Worm (Caenorhabditis elegans): ENCODE results near the gene srw-97.

Gene srw-97

DNA sequence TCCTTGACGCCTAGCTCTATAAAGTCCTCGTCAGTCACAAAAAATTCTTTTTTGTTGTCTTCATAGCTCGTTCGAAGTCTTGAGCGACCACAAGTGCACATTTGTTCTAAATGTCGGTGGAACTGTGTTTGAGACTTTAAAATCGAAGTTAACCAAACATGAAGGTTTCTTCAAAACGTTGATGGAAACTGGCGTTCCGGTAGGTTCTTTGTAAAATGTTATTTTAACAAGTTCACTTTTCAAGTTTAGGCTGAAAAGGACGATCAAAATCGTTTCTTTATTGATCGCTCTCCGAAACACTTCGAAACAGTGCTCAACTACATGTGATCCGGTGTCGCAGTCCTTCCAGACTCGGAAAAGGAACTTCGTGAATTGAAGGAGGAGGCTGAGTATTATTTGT, 44.2 kb downstream of the srw-97 start, which contains the start of gene fbxa-160:
fbxa-160 (minus strand) TSS at position 101 of the 400 bp plus-strand sequence.
- TF ChIP-seq skn-1 (tag; optimal IDR thresholded peaks at IDR 0.05) (no peak), fkh-10 (GFP tag; optimal IDR thresholded peaks at IDR 0.05) (no peak), mml-1 (tag; optimal IDR thresholded peaks at IDR 0.05) (no peak), ceh-28 (tag; optimal IDR thresholded peaks at IDR 0.05) (no peak), ceh-82 (tag; optimal IDR thresholded peaks at IDR 0.05) (no peak), nhr-25 (tag; optimal IDR thresholded peaks at IDR 0.05) (no peak), ztf-11 (tag; optimal IDR thresholded peaks at IDR 0.05) (no peak), nhr-77 (tag; optimal IDR thresholded peaks at IDR 0.05) (no peak), egl-5 (tag; optimal IDR thresholded peaks at IDR 0.05) (no peak), ama-1 (optimal IDR thresholded peaks at IDR 0.05) (no peak), hmg-11 (tag; optimal IDR thresholded peaks at IDR 0.05) (no peak), nfya-1 (tag; optimal IDR thresholded peaks at IDR 0.05; ENCODE audit: insufficient read depth) (no peak), tbx-2 (tag; optimal IDR thresholded peaks at IDR 0.05) (no peak), nhr-23 (tag; optimal IDR thresholded peaks at IDR 0.05) (no peak), elt-1 (tag; optimal IDR thresholded peaks at IDR 0.05) (no peak), elt-2 (tag; optimal IDR thresholded peaks at IDR 0.05) (no peak), fos-1 (tag; optimal IDR thresholded peaks at IDR 0.05) (no peak), ztf-4 (tag; optimal IDR thresholded peaks at IDR 0.05) (no peak), unc-39 (tag; optimal IDR thresholded peaks at IDR 0.05) (no peak), daf-12 (tag; optimal IDR thresholded peaks at IDR 0.05) (no peak)

DNA sequence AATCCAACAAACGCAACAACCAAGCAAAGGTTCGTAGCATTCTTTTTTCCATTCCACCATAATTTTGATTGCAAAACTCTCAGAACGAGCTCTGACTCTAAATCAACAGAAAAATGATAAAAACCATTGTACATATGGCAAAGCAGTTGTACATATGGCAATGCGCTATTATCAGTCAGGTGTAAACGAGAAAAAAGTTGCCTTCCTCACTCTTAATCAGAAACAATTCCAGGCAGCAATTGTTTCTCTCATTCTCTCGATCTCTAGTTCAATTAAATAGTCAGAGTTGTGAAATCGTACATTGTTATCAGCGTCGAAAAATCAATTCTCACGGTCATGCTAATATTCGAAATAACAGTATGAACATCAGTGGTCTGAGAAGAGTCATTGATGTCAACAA, 47.0 kb downstream of the srw-97 start:
- no peak for TF ChIP-seq ceh-28 (tag; optimal IDR thresholded peaks at IDR 0.05)
- no peak for TF ChIP-seq unc-62 (GFP tag; optimal IDR thresholded peaks at IDR 0.05)
- no peak for TF ChIP-seq nhr-43 (tag; optimal IDR thresholded peaks at IDR 0.05; ENCODE audit: poor library complexity, severe bottlenecking)
- no peak for TF ChIP-seq fkh-2 (tag; optimal IDR thresholded peaks at IDR 0.05)
- peak; percentile 65 for TF ChIP-seq pha-4 (tag; optimal IDR thresholded peaks at IDR 0.05)
- no peak for TF ChIP-seq ama-1 (optimal IDR thresholded peaks at IDR 0.05)
- TF ChIP-seq egl-27 (tag; optimal IDR thresholded peaks at IDR 0.05): no peak
- no peak for TF ChIP-seq elt-3 (tag; optimal IDR thresholded peaks at IDR 0.05)
- peak; percentile 67 for TF ChIP-seq jun-1 (tag; optimal IDR thresholded peaks at IDR 0.05)
- TF ChIP-seq nfya-1 (tag; optimal IDR thresholded peaks at IDR 0.05; ENCODE audit: insufficient read depth): no peak
- no peak for TF ChIP-seq nhr-76 (tag; optimal IDR thresholded peaks at IDR 0.05)
- no peak for TF ChIP-seq elt-1 (tag; optimal IDR thresholded peaks at IDR 0.05)
- no peak for TF ChIP-seq lsy-12 (tag; optimal IDR thresholded peaks at IDR 0.05)
- TF ChIP-seq R02D3.7 (tag; optimal IDR thresholded peaks at IDR 0.05): no peak
- TF ChIP-seq nhr-28 (tag; optimal IDR thresholded peaks at IDR 0.05): no peak
- no peak for TF ChIP-seq tbx-2 (tag; optimal IDR thresholded peaks at IDR 0.05)
- no peak for TF ChIP-seq sea-2 (GFP tag; optimal IDR thresholded peaks at IDR 0.05)
- no peak for TF ChIP-seq mml-1 (tag; optimal IDR thresholded peaks at IDR 0.05)
- no peak for TF ChIP-seq ceh-9 (tag; optimal IDR thresholded peaks at IDR 0.05)
- TF ChIP-seq ceh-82 (tag; optimal IDR thresholded peaks at IDR 0.05): no peak
- TF ChIP-seq snpc-4 (tag; optimal IDR thresholded peaks at IDR 0.05): no peak
- no peak for TF ChIP-seq nhr-77 (tag; optimal IDR thresholded peaks at IDR 0.05)
- TF ChIP-seq fkh-10 (GFP tag; optimal IDR thresholded peaks at IDR 0.05): no peak
- no peak for TF ChIP-seq mdl-1 (tag; optimal IDR thresholded peaks at IDR 0.05)
- TF ChIP-seq ceh-16 (tag; optimal IDR thresholded peaks at IDR 0.05): no peak
- no peak for TF ChIP-seq nhr-12 (tag; optimal IDR thresholded peaks at IDR 0.05)
- peak; percentile 84 for TF ChIP-seq pqm-1 (tag; optimal IDR thresholded peaks at IDR 0.05)
- TF ChIP-seq daf-12 (tag; optimal IDR thresholded peaks at IDR 0.05): no peak
- TF ChIP-seq aly-2 (tag; optimal IDR thresholded peaks at IDR 0.05): no peak
- peak; percentile 93 for TF ChIP-seq elt-2 (tag; optimal IDR thresholded peaks at IDR 0.05)
- TF ChIP-seq zag-1 (tag; optimal IDR thresholded peaks at IDR 0.05): no peak

- TF ChIP-seq ama-1 (optimal IDR thresholded peaks at IDR 0.05) (no peak), ceh-82 (tag; optimal IDR thresholded peaks at IDR 0.05) (no peak), nhr-11 (tag; optimal IDR thresholded peaks at IDR 0.05) (no peak), hmg-11 (tag; optimal IDR thresholded peaks at IDR 0.05) (no peak), nhr-12 (tag; optimal IDR thresholded peaks at IDR 0.05) (no peak), zag-1 (tag; optimal IDR thresholded peaks at IDR 0.05) (no peak), ceh-16 (tag; optimal IDR thresholded peaks at IDR 0.05) (no peak), pha-4 (tag; optimal IDR thresholded peaks at IDR 0.05) (no peak), nhr-43 (tag; optimal IDR thresholded peaks at IDR 0.05; ENCODE audit: poor library complexity, severe bottlenecking) (no peak), mml-1 (tag; optimal IDR thresholded peaks at IDR 0.05) (no peak), fkh-10 (GFP tag; optimal IDR thresholded peaks at IDR 0.05) (no peak), nhr-23 (tag; optimal IDR thresholded peaks at IDR 0.05) (no peak), aly-2 (tag; optimal IDR thresholded peaks at IDR 0.05) (no peak), unc-39 (tag; optimal IDR thresholded peaks at IDR 0.05) (no peak), skn-1 (tag; optimal IDR thresholded peaks at IDR 0.05) (no peak), elt-3 (tag; optimal IDR thresholded peaks at IDR 0.05) (no peak), elt-1 (tag; optimal IDR thresholded peaks at IDR 0.05) (no peak), egl-5 (tag; optimal IDR thresholded peaks at IDR 0.05) (no peak), ZK546.5 (tag; optimal IDR thresholded peaks at IDR 0.05) (no peak)
Observed at ce11 chrII:1621180-1621579, 47.6 kb downstream of the srw-97 start, which contains the start of gene fbxa-158. Gene fbxa-158, minus strand, starts transcription at chrII:1621280.

Data from whole organism, L3 larva.